Fruit fly (Drosophila melanogaster) whole organism, adult: ENCODE data around the gene Sfmbt.

Experiments
- CG1620 ChIP-seq: fragments of 200-800 bp; sonication (Bioruptor generic); optimal IDR thresholded peaks from 2 replicates; lab custom pipeline; 2016; ENCODE audit warnings: missing biosample characterization, missing genetic modification characterization
- CG7101 ChIP-seq: fragments of 200-800 bp; sonication (Bioruptor generic); optimal IDR thresholded peaks from 2 replicates; lab custom pipeline; 2018; ENCODE audit warnings: missing biosample characterization, mild to moderate bottlenecking, missing genetic modification characterization, moderate library complexity
- Hr96 ChIP-seq: fragments of 200-800 bp; sonication (Bioruptor generic); optimal IDR thresholded peaks from 2 replicates; lab custom pipeline; 2016; ENCODE audit warnings: missing biosample characterization, missing genetic modification characterization
- cnc ChIP-seq, 2 experiments: fragments of >200 bp; optimal IDR thresholded peaks; 2 replicates each; lab custom pipeline; 2017
- pad ChIP-seq: fragments of 200-800 bp; sonication (Bioruptor generic); optimal IDR thresholded peaks from 3 replicates; lab custom pipeline; 2017; ENCODE audit warnings: missing biosample characterization, missing genetic modification characterization, mild to moderate bottlenecking, moderate library complexity, missing genetic modification reagents

DNA sequence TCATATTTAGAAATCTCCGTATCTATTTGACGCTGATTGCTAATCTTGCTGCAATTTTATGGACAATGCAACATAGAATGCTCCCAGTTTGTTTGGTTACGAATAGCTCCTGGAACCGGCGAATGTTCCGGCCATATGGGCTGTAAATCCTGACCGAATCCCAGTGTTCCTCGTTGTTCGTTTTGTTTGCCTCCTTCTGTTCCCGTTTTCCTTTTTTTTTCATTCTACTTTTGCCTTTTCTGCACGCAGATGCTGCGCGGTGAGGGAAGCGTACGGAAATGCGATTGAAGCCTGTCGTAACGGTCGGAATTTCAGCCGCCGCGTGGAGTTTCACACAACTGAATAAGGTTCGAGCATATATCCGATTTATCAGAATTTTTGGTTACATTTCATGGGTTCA, 462 bp downstream of the Sfmbt start, which contains the start of gene CG43925:
- TF ChIP-seq pad (GFP tag; lab: Kevin White, UChicago) (no peak), Hr96 (no peak), cnc (optimal IDR thresholded peaks at IDR 0.05; lab: Kevin White, UChicago) (no peak), CG1620 (GFP tag; lab: Kevin White, UChicago) (no peak), CG7101 (no peak)
